Fruit fly (Drosophila melanogaster) whole organism, prepupa: Measurements from ENCODE around the gene Ugt35E2.

Source experiments
- CG11902 ChIP-seq: fragments of 200-800 bp; sonication (Bioruptor generic); optimal IDR thresholded peaks from 3 replicates; lab custom pipeline; 2016; ENCODE audit warnings: missing biosample characterization, missing genetic modification characterization
- CG6163 ChIP-seq: fragments of 200-800 bp; sonication (Bioruptor generic); IDR thresholded peaks from 3 replicates; pipeline ENCODE4 v1.3.6; 2022; ENCODE audit warnings: missing biosample characterization, missing genetic modification characterization
- Eip93F ChIP-seq: fragments of 200-800 bp; sonication (Bioruptor generic); optimal IDR thresholded peaks from 2 replicates; lab custom pipeline; 2016; ENCODE audit warnings: missing biosample characterization, mild to moderate bottlenecking, missing genetic modification characterization
- Ets96B ChIP-seq: fragments of 200-800 bp; optimal IDR thresholded peaks from 2 replicates; lab custom pipeline; 2019; ENCODE audit warnings: missing biosample characterization, mild to moderate bottlenecking, missing genetic modification characterization, moderate library complexity
- Hr38 ChIP-seq: sonication (Bioruptor generic); optimal IDR thresholded peaks from 2 replicates; lab custom pipeline; 2016; ENCODE audit warnings: missing biosample characterization, missing genetic modification characterization
- Hr39 ChIP-seq: fragments of 200-800 bp; sonication (Bioruptor generic); optimal IDR thresholded peaks from 2 replicates; lab custom pipeline; 2016; ENCODE audit warnings: missing biosample characterization, missing genetic modification characterization
- Sox15 ChIP-seq: fragments of 200-800 bp; sonication (Bioruptor generic); optimal IDR thresholded peaks from 3 replicates; lab custom pipeline; 2016; ENCODE audit warnings: missing biosample characterization, missing genetic modification characterization
- achi ChIP-seq: fragments of 200-800 bp; sonication (Bioruptor generic); optimal IDR thresholded peaks from 3 replicates; lab custom pipeline; 2016; ENCODE audit warnings: missing biosample characterization, missing genetic modification characterization
- eg ChIP-seq: fragments of 200-800 bp; sonication (Bioruptor generic); IDR thresholded peaks from 3 replicates; pipeline ENCODE4 v1.3.6; 2022; ENCODE audit warnings: missing biosample characterization, missing genetic modification characterization
- fd85E ChIP-seq: fragments of 200-800 bp; sonication (Bioruptor generic); optimal IDR thresholded peaks from 3 replicates; lab custom pipeline; 2016; ENCODE audit warnings: missing biosample characterization, missing genetic modification characterization
- lz ChIP-seq: fragments of 200-800 bp; sonication (Bioruptor generic); optimal IDR thresholded peaks from 3 replicates; lab custom pipeline; 2016; ENCODE audit warnings: missing biosample characterization, missing genetic modification characterization
- svp ChIP-seq: fragments of 200-800 bp; sonication (Bioruptor generic); peaks from one replicate; lab custom pipeline; 2016; ENCODE audit warnings: missing biosample characterization, missing genetic modification characterization

DNA sequence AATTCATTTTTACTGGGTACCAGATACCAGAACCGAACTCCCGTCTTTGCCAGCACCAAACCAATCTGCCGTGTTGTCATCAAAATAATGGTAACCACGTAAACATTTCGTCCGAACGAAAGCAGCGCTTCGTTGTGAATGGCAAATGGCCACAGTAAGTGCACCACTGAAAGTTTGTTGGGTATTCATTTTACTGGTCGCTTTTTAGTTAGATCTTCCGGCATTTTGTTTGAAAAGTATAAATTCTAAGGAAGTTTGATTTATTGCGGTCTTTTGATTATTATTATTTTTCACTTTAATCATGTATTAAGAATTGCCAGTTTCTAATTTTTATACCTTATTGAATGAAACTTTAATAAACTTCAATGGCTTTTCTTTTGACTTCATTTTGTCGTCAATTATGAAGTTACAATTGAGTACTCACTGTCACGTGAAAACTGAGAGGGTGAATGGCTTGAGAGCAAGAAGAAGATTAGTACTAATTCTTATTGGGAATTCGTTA is 46.7 kb upstream of the Ugt35E2 start, which contains the start of gene ZnT86D:
- peak; percentile 62 for TF ChIP-seq Ets96B (tag; lab: Kevin White, UChicago)
- peak; percentile 25 for TF ChIP-seq Sox15
- peak; percentile 80 for TF ChIP-seq lz (GFP tag; lab: Kevin White, UChicago)
- TF ChIP-seq fd85E, result no peak
- TF ChIP-seq eg (GFP tag; lab: Robert Waterston, UW), result peak; percentile 61
- peak; percentile 64 for TF ChIP-seq achi
- TF ChIP-seq Hr39 (GFP tag; lab: Kevin White, UChicago), result peak; percentile 75
- TF ChIP-seq CG11902 (GFP tag; lab: Kevin White, UChicago), result peak; percentile 67
- no peak for TF ChIP-seq Hr38 (GFP tag; lab: Kevin White, UChicago)
- TF ChIP-seq Eip93F (GFP tag; lab: Kevin White, UChicago), result no peak
- no peak for TF ChIP-seq svp (GFP tag; lab: Kevin White, UChicago)
- TF ChIP-seq CG6163, result 0 out of 3 replicates have a peak, but pooled peaks have one; percentile 29
